Fruit fly (Drosophila melanogaster): ENCODE results near the gene mAChR-C.

DNA sequence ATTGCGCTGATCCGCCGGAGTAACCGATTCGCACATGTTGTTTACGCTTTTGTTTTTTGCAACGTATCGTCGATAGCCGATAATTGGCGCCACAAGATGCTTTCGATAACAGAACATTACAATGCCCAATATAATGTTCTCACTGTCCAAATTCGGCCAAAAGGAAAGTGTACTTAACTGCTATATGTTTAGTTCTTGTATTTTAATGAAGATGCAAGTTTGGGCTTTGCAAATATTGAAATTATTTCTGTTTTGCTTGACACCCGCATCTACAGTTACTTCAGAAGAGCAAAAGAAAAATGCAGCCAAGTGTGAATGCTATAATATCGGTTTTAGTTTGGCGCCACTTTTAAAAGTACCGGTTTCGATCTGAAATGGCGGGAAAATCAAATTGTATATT, 20.1 kb upstream of the mAChR-C start:
- TF ChIP-seq psq (optimal IDR thresholded peaks at IDR 0.05) (no peak), Myc (optimal IDR thresholded peaks at IDR 0.05) (no peak), insv (optimal IDR thresholded peaks at IDR 0.05) (no peak), Sin3A (optimal IDR thresholded peaks at IDR 0.05) (no peak), h (optimal IDR thresholded peaks at IDR 0.05) (no peak)
